Fruit fly (Drosophila melanogaster): ENCODE results near the gene pod1.

dm6 chrX:6805404-6805803 is 1.9 kb downstream of the pod1 start:
- TF ChIP-seq CG8478 (optimal IDR thresholded peaks at IDR 0.05), result no peak
- TF ChIP-seq CTCF (optimal IDR thresholded peaks at IDR 0.05), result no peak
